Worm (Caenorhabditis elegans): ENCODE measurements around the gene mob-1.

mob-1 gene

DNA sequence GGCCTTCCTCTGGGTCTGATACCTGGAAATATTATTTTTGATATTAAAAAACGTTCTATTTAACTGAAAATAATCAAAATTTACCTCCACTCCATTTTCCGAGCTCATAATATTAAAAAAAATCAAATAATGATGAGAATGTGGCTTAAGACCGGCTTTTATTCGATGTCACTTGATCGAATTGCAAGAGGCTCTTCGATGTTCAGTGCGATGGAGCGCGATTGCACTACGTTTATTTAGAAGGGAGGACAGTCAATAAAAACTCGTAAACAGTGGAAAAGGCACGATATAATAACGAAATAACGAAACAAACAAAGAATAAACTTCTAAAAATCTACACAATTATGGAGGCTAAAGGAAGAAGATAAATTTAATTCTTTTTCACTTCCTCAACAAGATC lies 5.6 kb upstream of the mob-1 start, which contains the start of gene tag-30:
TSS of gene tag-30 (minus strand) at position 383 of the 400 bp plus-strand sequence.
- TF ChIP-seq pha-4 (tag; optimal IDR thresholded peaks at IDR 0.05) (peak; percentile 96), elt-2 (tag; optimal IDR thresholded peaks at IDR 0.05) (peak; percentile 43), lin-15B (tag; optimal IDR thresholded peaks at IDR 0.05) (peak; percentile 72), egl-27 (tag; optimal IDR thresholded peaks at IDR 0.05) (no peak), mml-1 (tag; optimal IDR thresholded peaks at IDR 0.05) (no peak), nhr-23 (tag; optimal IDR thresholded peaks at IDR 0.05) (peak; percentile 13), ceh-9 (tag; optimal IDR thresholded peaks at IDR 0.05) (no peak), snpc-4 (tag; optimal IDR thresholded peaks at IDR 0.05) (peak; percentile 76), lin-39 (tag; optimal IDR thresholded peaks at IDR 0.05) (peak; percentile 12), egl-5 (tag; optimal IDR thresholded peaks at IDR 0.05) (peak; percentile 86), fkh-2 (tag; optimal IDR thresholded peaks at IDR 0.05) (no peak), nhr-43 (tag; optimal IDR thresholded peaks at IDR 0.05; ENCODE audit: poor library complexity, severe bottlenecking) (peak; percentile 10), nhr-25 (tag; optimal IDR thresholded peaks at IDR 0.05) (peak; percentile 24)

- TF ChIP-seq elt-2 (tag; optimal IDR thresholded peaks at IDR 0.05) = no peak
- TF ChIP-seq ztf-11 (tag; optimal IDR thresholded peaks at IDR 0.05) = no peak
- TF ChIP-seq tbx-2 (tag; optimal IDR thresholded peaks at IDR 0.05) = no peak
- TF ChIP-seq aly-2 (tag; optimal IDR thresholded peaks at IDR 0.05) = no peak
- TF ChIP-seq nfya-1 (tag; optimal IDR thresholded peaks at IDR 0.05; ENCODE audit: insufficient read depth) = no peak
- no peak for TF ChIP-seq unc-39 (tag; optimal IDR thresholded peaks at IDR 0.05)
- TF ChIP-seq lin-39 (tag; optimal IDR thresholded peaks at IDR 0.05) = no peak
- no peak for TF ChIP-seq ceh-16 (tag; optimal IDR thresholded peaks at IDR 0.05)
- no peak for TF ChIP-seq R02D3.7 (tag; optimal IDR thresholded peaks at IDR 0.05)
- no peak for TF ChIP-seq ceh-28 (tag; optimal IDR thresholded peaks at IDR 0.05)
- no peak for TF ChIP-seq egl-5 (tag; optimal IDR thresholded peaks at IDR 0.05)
- no peak for TF ChIP-seq hmg-11 (tag; optimal IDR thresholded peaks at IDR 0.05)
- no peak for TF ChIP-seq nhr-67 (tag; optimal IDR thresholded peaks at IDR 0.05)
- no peak for TF ChIP-seq ceh-9 (tag; optimal IDR thresholded peaks at IDR 0.05)
Observed at ce11 chrIV:11855424-11855823, 4.9 kb upstream of the mob-1 start.

DNA sequence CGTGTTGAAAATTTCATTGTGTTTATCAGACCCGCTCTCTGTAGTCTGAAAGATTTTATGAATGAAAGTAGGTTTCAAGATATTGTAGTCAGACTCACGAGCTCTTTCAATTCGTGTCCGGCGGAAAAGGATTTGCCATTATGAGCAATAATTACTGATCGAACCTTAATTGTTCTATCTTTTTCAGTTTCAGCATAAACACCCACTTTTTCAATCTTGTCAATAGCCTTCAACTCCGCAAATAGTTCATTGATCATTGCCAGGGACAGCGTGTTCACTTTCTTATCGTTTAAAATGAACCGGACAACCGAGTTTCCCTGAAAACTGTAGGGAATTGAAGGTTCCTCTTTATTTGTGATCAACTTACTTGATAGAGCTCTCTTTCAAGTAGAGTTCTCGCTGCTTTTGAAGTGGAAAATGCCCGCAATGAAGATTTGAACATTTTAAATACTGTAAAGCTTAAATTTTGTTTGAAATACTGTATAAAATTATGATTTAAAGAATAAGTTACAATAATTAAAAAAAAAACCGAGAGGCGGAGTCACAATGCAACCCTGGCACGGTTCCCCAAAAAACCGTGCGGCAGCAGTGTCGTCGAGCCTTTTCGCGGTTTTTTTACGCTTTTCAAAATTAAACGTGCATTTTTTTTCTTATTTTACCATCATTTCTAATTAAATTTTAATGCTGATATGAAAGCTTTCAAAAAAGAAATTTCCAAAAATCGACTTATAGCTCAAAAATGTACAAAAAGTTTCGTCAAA lies 4.3 kb upstream of the mob-1 start, which contains the start of gene ech-2:
TSS of gene ech-2 (minus strand) at position 452 of the 761 bp plus-strand sequence.
- TF ChIP-seq pha-4 (tag; optimal IDR thresholded peaks at IDR 0.05) (peak; percentile 56), mml-1 (tag; optimal IDR thresholded peaks at IDR 0.05) (no peak), nhr-67 (tag; optimal IDR thresholded peaks at IDR 0.05) (no peak), nhr-23 (tag; optimal IDR thresholded peaks at IDR 0.05) (no peak), nfya-1 (tag; optimal IDR thresholded peaks at IDR 0.05; ENCODE audit: insufficient read depth) (peak; percentile 60), lsy-12 (tag; optimal IDR thresholded peaks at IDR 0.05) (no peak), lin-15B (tag; optimal IDR thresholded peaks at IDR 0.05) (peak; percentile 20), lin-39 (tag; optimal IDR thresholded peaks at IDR 0.05) (no peak), ztf-11 (tag; optimal IDR thresholded peaks at IDR 0.05) (no peak), nhr-237 (tag; optimal IDR thresholded peaks at IDR 0.05) (no peak)

ce11 chrIV:11857159-11857565 lies 3.2 kb upstream of the mob-1 start:
- TF ChIP-seq nhr-77 (tag; optimal IDR thresholded peaks at IDR 0.05) (no peak), egl-27 (tag; optimal IDR thresholded peaks at IDR 0.05) (peak; percentile 20), ceh-16 (tag; optimal IDR thresholded peaks at IDR 0.05) (no peak), ZK546.5 (tag; optimal IDR thresholded peaks at IDR 0.05) (no peak), hmg-11 (tag; optimal IDR thresholded peaks at IDR 0.05) (peak; percentile 75), nhr-23 (tag; optimal IDR thresholded peaks at IDR 0.05) (peak; percentile 5), ceh-28 (tag; optimal IDR thresholded peaks at IDR 0.05) (peak; percentile 37), sea-2 (GFP tag; optimal IDR thresholded peaks at IDR 0.05) (no peak), zag-1 (tag; optimal IDR thresholded peaks at IDR 0.05) (no peak), pha-4 (tag; optimal IDR thresholded peaks at IDR 0.05) (peak; percentile 74), lin-39 (tag; optimal IDR thresholded peaks at IDR 0.05) (peak; percentile 77), nhr-237 (tag; optimal IDR thresholded peaks at IDR 0.05) (no peak), ztf-11 (tag; optimal IDR thresholded peaks at IDR 0.05) (no peak), elt-2 (tag; optimal IDR thresholded peaks at IDR 0.05) (peak; percentile 43), R02D3.7 (tag; optimal IDR thresholded peaks at IDR 0.05) (no peak), lsy-12 (tag; optimal IDR thresholded peaks at IDR 0.05) (peak; percentile 35), tbx-2 (tag; optimal IDR thresholded peaks at IDR 0.05) (peak; percentile 29), jun-1 (tag; optimal IDR thresholded peaks at IDR 0.05) (peak; percentile 60), nhr-12 (tag; optimal IDR thresholded peaks at IDR 0.05) (no peak), unc-39 (tag; optimal IDR thresholded peaks at IDR 0.05) (no peak), nhr-67 (tag; optimal IDR thresholded peaks at IDR 0.05) (no peak), fkh-2 (tag; optimal IDR thresholded peaks at IDR 0.05) (no peak), daf-12 (tag; optimal IDR thresholded peaks at IDR 0.05) (no peak), aly-2 (tag; optimal IDR thresholded peaks at IDR 0.05) (no peak), mml-1 (tag; optimal IDR thresholded peaks at IDR 0.05) (no peak), snpc-4 (tag; optimal IDR thresholded peaks at IDR 0.05) (peak; percentile 79), fkh-10 (GFP tag; optimal IDR thresholded peaks at IDR 0.05) (peak; percentile 66), nhr-43 (tag; optimal IDR thresholded peaks at IDR 0.05; ENCODE audit: poor library complexity, severe bottlenecking) (no peak), nfya-1 (tag; optimal IDR thresholded peaks at IDR 0.05; ENCODE audit: insufficient read depth) (peak; percentile 98), nhr-28 (tag; optimal IDR thresholded peaks at IDR 0.05) (no peak), ztf-4 (tag; optimal IDR thresholded peaks at IDR 0.05) (no peak), ama-1 (optimal IDR thresholded peaks at IDR 0.05) (peak; percentile 76), ceh-82 (tag; optimal IDR thresholded peaks at IDR 0.05) (no peak), nhr-11 (tag; optimal IDR thresholded peaks at IDR 0.05) (peak; percentile 65), egl-5 (tag; optimal IDR thresholded peaks at IDR 0.05) (peak; percentile 25), nhr-76 (tag; optimal IDR thresholded peaks at IDR 0.05) (no peak), lin-15B (tag; optimal IDR thresholded peaks at IDR 0.05) (peak; percentile 89), skn-1 (tag; optimal IDR thresholded peaks at IDR 0.05) (peak; percentile 51)

Measured in whole organism, L3 larva.